Worm (Caenorhabditis elegans) whole organism, L1 larva: ENCODE results near the gene mbk-2.

Source experiments
- aly-2 ChIP-seq: fragments of 150-350 bp; optimal IDR thresholded peaks from 2 replicates; lab custom pipeline; 2014; ENCODE audit warnings: missing biosample characterization, missing genetic modification characterization
- ama-1 ChIP-seq: fragments of 150-350 bp; optimal IDR thresholded peaks from 2 replicates; lab custom pipeline; 2014
- ceh-82 ChIP-seq, 3 experiments: fragments of 150-350 bp in 1 of 3; sonication (generic microtip) in 2 of 3; optimal IDR thresholded peaks; 2 replicates each; lab custom pipeline; 2014 to 2017; ENCODE audit warnings: missing biosample characterization in 3 of 3, missing genetic modification characterization in 3 of 3
- ceh-90 ChIP-seq: sonication (generic microtip); optimal IDR thresholded peaks from 2 replicates; lab custom pipeline; 2016; ENCODE audit warnings: missing genetic modification characterization, missing compliant biosample characterization
- elt-2 ChIP-seq: sonication (generic microtip); optimal IDR thresholded peaks from 2 replicates; lab custom pipeline; 2016; ENCODE audit warnings: missing genetic modification characterization, mild to moderate bottlenecking, inconsistent platforms, missing compliant biosample characterization, missing genetic modification reagents
- fos-1 ChIP-seq: fragments of 150-350 bp; optimal IDR thresholded peaks from 2 replicates; lab custom pipeline; 2014; ENCODE audit warnings: missing biosample characterization, missing genetic modification characterization
- lir-3 ChIP-seq: sonication (generic microtip); optimal IDR thresholded peaks from 2 replicates; lab custom pipeline; 2016; ENCODE audit warnings: mild to moderate bottlenecking, missing genetic modification characterization, moderate library complexity, missing compliant biosample characterization; ENCODE audit not compliant: poor library complexity
- lsy-2 ChIP-seq, 2 experiments: fragments of 150-350 bp; optimal IDR thresholded peaks; 2 replicates each; lab custom pipeline; 2014; ENCODE audit warnings: missing biosample characterization in 2 of 2, missing genetic modification characterization in 2 of 2
- nhr-12 ChIP-seq: sonication (generic microtip); optimal IDR thresholded peaks from 2 replicates; lab custom pipeline; 2017; ENCODE audit warnings: missing biosample characterization, missing genetic modification characterization
- nhr-77 ChIP-seq: fragments of 150-350 bp; optimal IDR thresholded peaks from 2 replicates; lab custom pipeline; 2014; ENCODE audit warnings: missing biosample characterization, missing genetic modification characterization
- nhr-85 ChIP-seq: sonication (generic microtip); peaks from one replicate; lab custom pipeline; 2016; ENCODE audit warnings: missing genetic modification characterization, inconsistent platforms, missing compliant biosample characterization
- nhr-90 ChIP-seq: sonication (generic microtip); optimal IDR thresholded peaks from 2 replicates; lab custom pipeline; 2016; ENCODE audit warnings: mild to moderate bottlenecking, missing genetic modification characterization, missing compliant biosample characterization; ENCODE audit not compliant: poor library complexity
- sox-4 ChIP-seq: sonication (generic microtip); optimal IDR thresholded peaks from 2 replicates; lab custom pipeline; 2016; ENCODE audit warnings: missing genetic modification characterization, missing compliant biosample characterization
- xbp-1 ChIP-seq: sonication (generic microtip); optimal IDR thresholded peaks from 2 replicates; lab custom pipeline; 2016; ENCODE audit warnings: missing genetic modification characterization, missing compliant biosample characterization

DNA sequence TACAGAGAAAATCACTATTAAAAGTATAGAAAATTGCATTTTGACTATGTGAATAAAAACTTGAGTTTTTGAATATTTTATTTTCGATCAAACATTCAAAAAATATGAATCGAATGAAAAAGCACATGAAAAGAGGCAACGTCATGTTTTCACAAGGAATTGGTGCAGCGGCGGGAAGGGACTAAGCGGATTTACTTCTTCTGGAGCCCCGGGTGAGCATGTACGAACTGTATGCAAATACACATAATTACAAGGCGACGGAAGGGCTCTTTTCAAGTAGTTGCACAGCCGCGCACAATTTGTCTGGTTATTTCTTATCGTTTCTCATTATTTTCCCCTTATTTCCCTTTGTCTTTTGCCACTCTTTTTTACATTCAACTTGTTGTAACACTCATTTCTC is 13.1 kb upstream of the mbk-2 start, which contains the start of gene K10D11.7:
- TF ChIP-seq nhr-12 (tag; lab: Kevin White, UChicago) = no peak
- no peak for TF ChIP-seq lir-3 (tag; lab: Kevin White, UChicago)
- TF ChIP-seq aly-2 (tag; lab: Kevin White, UChicago) = no peak
- no peak for TF ChIP-seq nhr-85 (tag; lab: Kevin White, UChicago)
- TF ChIP-seq ceh-90 (tag; lab: Kevin White, UChicago) = no peak
- no peak for TF ChIP-seq nhr-90 (tag; lab: Kevin White, UChicago)
- no peak for TF ChIP-seq ceh-82 (tag; optimal IDR thresholded peaks at IDR 0.05; lab: Kevin White, UChicago)
- no peak for TF ChIP-seq fos-1 (tag; lab: Kevin White, UChicago)
- no peak for TF ChIP-seq lsy-2 (tag; optimal IDR thresholded peaks at IDR 0.05; lab: Kevin White, UChicago)
- TF ChIP-seq ama-1 (lab: Kevin White, UChicago) = no peak
- TF ChIP-seq nhr-77 (tag; lab: Kevin White, UChicago) = no peak
- no peak for TF ChIP-seq xbp-1 (tag; lab: Kevin White, UChicago)
- no peak for TF ChIP-seq sox-4 (tag; lab: Kevin White, UChicago)
- TF ChIP-seq elt-2 (tag; lab: Kevin White, UChicago) = no peak
